Worm (Caenorhabditis elegans) whole organism, L4 larva: ENCODE measurements around the gene C05E4.15.

ENCODE experiments used
- T20F7.1 ChIP-seq: fragments of 200-800 bp; sonication (Bioruptor generic); optimal IDR thresholded peaks from 2 replicates; lab custom pipeline; 2018; ENCODE audit warnings: mild to moderate bottlenecking, missing genetic modification characterization, missing compliant biosample characterization
- Y105C5A.15 ChIP-seq: fragments of 200-800 bp; sonication (Bioruptor generic); IDR thresholded peaks from 2 replicates; pipeline ENCODE4 v1.3.6; 2022; ENCODE audit warnings: missing genetic modification characterization, missing compliant biosample characterization
- ZK546.5 ChIP-seq, 2 experiments: sonication (generic microtip); optimal IDR thresholded peaks; 2 replicates each; lab custom pipeline; 2017; ENCODE audit warnings: missing biosample characterization in 2 of 2, missing genetic modification characterization in 2 of 2
- cey-2 ChIP-seq: sonication (generic microtip); optimal IDR thresholded peaks from 3 replicates; lab custom pipeline; 2017; ENCODE audit warnings: missing genetic modification characterization, mild to moderate bottlenecking, missing compliant biosample characterization, antibody characterized with exemption, borderline replicate concordance; ENCODE audit not compliant: insufficient read depth
- lin-13 ChIP-seq: fragments of 150-350 bp; optimal IDR thresholded peaks from 2 replicates; lab custom pipeline; 2014; ENCODE audit warnings: missing biosample characterization, missing genetic modification reagents, missing genetic modification characterization
- nhr-237 ChIP-seq: sonication (generic microtip); optimal IDR thresholded peaks from 2 replicates; lab custom pipeline; 2017; ENCODE audit warnings: missing biosample characterization, missing genetic modification characterization
- nhr-77 ChIP-seq: fragments of 150-350 bp; optimal IDR thresholded peaks from 2 replicates; lab custom pipeline; 2014; ENCODE audit warnings: missing biosample characterization, missing genetic modification characterization
- rbr-2 ChIP-seq: sonication (generic microtip); optimal IDR thresholded peaks from 2 replicates; lab custom pipeline; 2016; ENCODE audit warnings: missing genotype, missing genetic modification characterization, missing compliant biosample characterization
- unc-62 ChIP-seq, 3 experiments: fragments of 150-350 bp in 1 of 3; sonication (generic microtip); optimal IDR thresholded peaks in 2 of 3; peaks in 1 of 3; 1 replicate in 1 of 3; 2 replicates in 2 of 3; lab custom pipeline; 2014 to 2017; ENCODE audit warnings: missing biosample characterization in 3 of 3, missing genetic modification characterization in 3 of 3, missing genetic modification reagents in 3 of 3, missing genotype in 1 of 3

DNA sequence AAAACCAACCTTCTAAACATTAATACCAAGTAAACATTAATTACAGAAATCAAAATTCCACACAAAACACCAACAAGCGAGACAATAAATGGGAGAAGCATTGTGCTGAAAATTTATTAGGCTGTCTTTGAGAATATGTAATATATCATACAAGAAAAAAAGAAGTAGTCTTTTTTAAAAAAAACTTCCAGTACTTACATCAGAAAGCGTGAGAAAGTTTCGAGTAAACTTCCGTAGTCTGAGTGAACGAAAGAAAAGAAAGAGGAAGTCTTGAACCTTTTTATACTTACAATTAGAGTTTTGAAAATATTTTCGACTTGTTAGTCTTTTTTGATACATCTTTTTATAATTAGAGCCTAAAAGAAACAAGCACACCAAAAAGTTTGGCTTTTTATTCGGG lies 41.4 kb downstream of the C05E4.15 start, which contains the start of gene srbc-40:
- no peak for TF ChIP-seq rbr-2 (tag; lab: Kevin White, UChicago)
- TF ChIP-seq nhr-77, result no peak
- TF ChIP-seq Y105C5A.15, result no peak
- no peak for TF ChIP-seq nhr-237 (tag; lab: Kevin White, UChicago)
- TF ChIP-seq T20F7.1 (GFP tag; lab: Kevin White, UChicago), result no peak
- TF ChIP-seq ZK546.5 (tag; optimal IDR thresholded peaks at IDR 0.05; lab: Kevin White, UChicago), result no peak
- no peak for TF ChIP-seq unc-62 (GFP tag; optimal IDR thresholded peaks at IDR 0.05 in 1 of 2; lab: Kevin White, UChicago)
- TF ChIP-seq unc-62 (tag; optimal IDR thresholded peaks at IDR 0.05; lab: Kevin White, UChicago), result no peak
- no peak for TF ChIP-seq lin-13 (GFP tag; lab: Kevin White, UChicago)
- no peak for TF ChIP-seq cey-2
